Fruit fly (Drosophila melanogaster) whole organism, pupa: ENCODE data around the gene CG34247.
A peak's percentile ranks its signal among the peaks of the same experiment; 100 is the strongest.

Source experiments
- CG10348 ChIP-seq: fragments of 200-800 bp; sonication (Bioruptor generic); IDR thresholded peaks from 2 replicates; pipeline ENCODE4 v1.3.6; 2022; ENCODE audit warnings: missing biosample characterization, missing genetic modification characterization
- CG12605 ChIP-seq: fragments of 200-800 bp; sonication (Bioruptor generic); IDR thresholded peaks from 2 replicates; pipeline ENCODE4 v1.3.6; 2022; ENCODE audit warnings: missing biosample characterization, missing genetic modification characterization
- CG13204 ChIP-seq: fragments of 200-800 bp; sonication (Bioruptor generic); optimal IDR thresholded peaks from 2 replicates; lab custom pipeline; 2018; ENCODE audit warnings: missing biosample characterization, mild to moderate bottlenecking, missing genetic modification characterization, moderate library complexity
- CG14655 ChIP-seq: fragments of 200-800 bp; sonication (Bioruptor generic); optimal IDR thresholded peaks from 3 replicates; lab custom pipeline; 2017; ENCODE audit warnings: mild to moderate bottlenecking, missing biosample characterization, missing genetic modification reagents, missing genetic modification characterization
- CG15710 ChIP-seq: fragments of 200-800 bp; sonication (Bioruptor generic); optimal IDR thresholded peaks from 2 replicates; lab custom pipeline; 2018; ENCODE audit warnings: missing biosample characterization, mild to moderate bottlenecking, missing genetic modification characterization, moderate library complexity
- CG17806 ChIP-seq: fragments of 200-800 bp; sonication (Bioruptor generic); optimal IDR thresholded peaks from 2 replicates; lab custom pipeline; 2018; ENCODE audit warnings: missing biosample characterization, mild to moderate bottlenecking, missing genetic modification characterization, moderate library complexity
- CG32121 ChIP-seq: fragments of 200-800 bp; sonication (Bioruptor generic); IDR thresholded peaks from 2 replicates; pipeline ENCODE4 v1.3.6; 2022; ENCODE audit warnings: missing biosample characterization, missing genetic modification characterization
- CG34367 ChIP-seq: fragments of 200-800 bp; sonication (Bioruptor generic); optimal IDR thresholded peaks from 2 replicates; lab custom pipeline; 2018; ENCODE audit warnings: missing biosample characterization, mild to moderate bottlenecking, missing genetic modification characterization
- CG4496 ChIP-seq: fragments of 200-800 bp; sonication (Bioruptor generic); IDR thresholded peaks from 3 replicates; pipeline ENCODE4 v1.3.6; 2022; ENCODE audit warnings: missing biosample characterization, missing genetic modification characterization
- CG8159 ChIP-seq: fragments of 200-800 bp; sonication (Bioruptor generic); optimal IDR thresholded peaks from 3 replicates; lab custom pipeline; 2018; ENCODE audit warnings: missing biosample characterization, mild to moderate bottlenecking, missing genetic modification characterization, moderate library complexity
- CG8301 ChIP-seq: fragments of 200-800 bp; sonication (Bioruptor generic); optimal IDR thresholded peaks from 2 replicates; lab custom pipeline; 2018; ENCODE audit warnings: missing biosample characterization, mild to moderate bottlenecking, missing genetic modification characterization
- CG9948 ChIP-seq: fragments of 200-800 bp; sonication (Bioruptor generic); optimal IDR thresholded peaks from 2 replicates; lab custom pipeline; 2018; ENCODE audit warnings: missing biosample characterization, mild to moderate bottlenecking, missing genetic modification characterization, moderate library complexity
- D1 ChIP-seq: fragments of 200-800 bp; sonication (Bioruptor generic); optimal IDR thresholded peaks from 2 replicates; lab custom pipeline; 2018; ENCODE audit warnings: missing biosample characterization, mild to moderate bottlenecking, missing genetic modification characterization, moderate library complexity
- EcR ChIP-seq: fragments of 200-800 bp; sonication (Bioruptor generic); optimal IDR thresholded peaks from 3 replicates; lab custom pipeline; 2019; ENCODE audit warnings: missing biosample characterization, missing genetic modification characterization, mild to moderate bottlenecking, moderate library complexity, missing genetic modification reagents
- Ets98B ChIP-seq: fragments of 200-800 bp; sonication (Bioruptor generic); IDR thresholded peaks from 2 replicates; pipeline ENCODE4 v1.3.6; 2022; ENCODE audit warnings: missing biosample characterization, missing genetic modification characterization
- Pif1A ChIP-seq: fragments of 200-800 bp; sonication (Bioruptor generic); optimal IDR thresholded peaks from 3 replicates; lab custom pipeline; 2016; ENCODE audit warnings: missing biosample characterization, missing genetic modification characterization
- Pif1B ChIP-seq: fragments of 200-800 bp; sonication (Bioruptor generic); optimal IDR thresholded peaks from 3 replicates; lab custom pipeline; 2016; ENCODE audit warnings: missing biosample characterization, missing genetic modification characterization
- Snoo ChIP-seq: fragments of 200-800 bp; sonication (Bioruptor generic); optimal IDR thresholded peaks from 3 replicates; lab custom pipeline; 2017; ENCODE audit warnings: missing biosample characterization, mild to moderate bottlenecking, missing genetic modification characterization, inconsistent platforms
- fd96Ca ChIP-seq: fragments of 200-800 bp; sonication (Bioruptor generic); IDR thresholded peaks from 3 replicates; pipeline ENCODE4 v1.3.6; 2022; ENCODE audit warnings: missing biosample characterization, missing genetic modification characterization
- gl ChIP-seq: fragments of 200-800 bp; sonication (Bioruptor generic); optimal IDR thresholded peaks from 2 replicates; lab custom pipeline; 2018; ENCODE audit warnings: missing biosample characterization, mild to moderate bottlenecking, missing genetic modification characterization
- rn ChIP-seq: fragments of 200-800 bp; sonication (Bioruptor generic); IDR thresholded peaks from 2 replicates; pipeline ENCODE4 v1.3.6; 2022; ENCODE audit warnings: missing biosample characterization, missing genetic modification characterization

CG34247 gene

dm6 chr3L:16269092-16269491 is 7.7 kb upstream of the CG34247 start, which contains the start of gene CG13068:
CG13068 (plus strand) TSS chr3L:16269392.
- TF ChIP-seq Ets98B (GFP tag; lab: Robert Waterston, UW) (no peak), fd96Ca (GFP tag; lab: Robert Waterston, UW) (no peak)
- TF ChIP-seq, all 21 proteins: peak for 0

dm6 chr3L:16268106-16268733 is 6.8 kb upstream of the CG34247 start, which contains the start of gene CG4950:
CG4950 (minus strand) TSS chr3L:16268156.
- no peak; the same call in 2 of the 3 replicates for TF ChIP-seq CG4496 (GFP tag; lab: Robert Waterston, UW)
- TF ChIP-seq fd96Ca (GFP tag; lab: Robert Waterston, UW), result no peak
- TF ChIP-seq CG8301 (tag; lab: Kevin White, UChicago), result peak; percentile 45
- peak; percentile 12 for TF ChIP-seq gl
- peak; percentile 73 for TF ChIP-seq CG15710 (tag; lab: Kevin White, UChicago)
- peak; percentile 45 for TF ChIP-seq CG34367 (tag; lab: Kevin White, UChicago)
- no peak for TF ChIP-seq CG12605 (GFP tag; lab: Robert Waterston, UW)
- TF ChIP-seq CG17806 (tag; lab: Kevin White, UChicago), result peak; percentile 57
- TF ChIP-seq D1, result no peak
- no peak for TF ChIP-seq Ets98B (GFP tag; lab: Robert Waterston, UW)
- TF ChIP-seq CG14655 (GFP tag; lab: Kevin White, UChicago), result peak; percentile 65
- peak; percentile 10 for TF ChIP-seq Pif1B (GFP tag; lab: Kevin White, UChicago)
- TF ChIP-seq Snoo (tag; lab: Kevin White, UChicago), result no peak
- TF ChIP-seq CG10348, result no peak
- peak; percentile 75 for TF ChIP-seq CG8159 (tag; lab: Kevin White, UChicago)
- peak; percentile 22 for TF ChIP-seq Pif1A (GFP tag; lab: Kevin White, UChicago)
- no peak for TF ChIP-seq CG13204 (GFP tag; lab: Kevin White, UChicago)
- no peak for TF ChIP-seq CG32121 (GFP tag; lab: Robert Waterston, UW)
- no peak for TF ChIP-seq rn
- peak; percentile 53 for TF ChIP-seq CG9948
- TF ChIP-seq EcR (GFP tag; lab: Kevin White, UChicago), result no peak

dm6 chr3L:16265000-16265399 is 3.6 kb upstream of the CG34247 start, which contains the start of the genes CG13051 and CG13069:
CG13051 (minus strand) TSS chr3L:16265100.
CG13069 (plus strand) TSS chr3L:16265385.
- TF ChIP-seq fd96Ca (GFP tag; lab: Robert Waterston, UW) (no peak), CG9948 (no peak), CG32121 (GFP tag; lab: Robert Waterston, UW) (no peak), CG4496 (GFP tag; lab: Robert Waterston, UW) (no peak), CG8159 (tag; lab: Kevin White, UChicago) (no peak), rn (no peak), CG8301 (tag; lab: Kevin White, UChicago) (no peak), CG14655 (GFP tag; lab: Kevin White, UChicago) (no peak), CG10348 (no peak), gl (no peak), Snoo (tag; lab: Kevin White, UChicago) (no peak), Pif1B (GFP tag; lab: Kevin White, UChicago) (no peak), CG12605 (GFP tag; lab: Robert Waterston, UW) (no peak), Pif1A (GFP tag; lab: Kevin White, UChicago) (no peak), CG17806 (tag; lab: Kevin White, UChicago) (no peak), CG13204 (GFP tag; lab: Kevin White, UChicago) (no peak)

dm6 chr3L:16263043-16263442 is 1.6 kb upstream of the CG34247 start, which contains the start of gene CG13070:
CG13070 (plus strand) TSS chr3L:16263343.
- TF ChIP-seq CG17806 (tag; lab: Kevin White, UChicago) (no peak), gl (no peak), D1 (no peak), EcR (GFP tag; lab: Kevin White, UChicago) (no peak), rn (no peak), Ets98B (GFP tag; lab: Robert Waterston, UW) (no peak), fd96Ca (GFP tag; lab: Robert Waterston, UW) (no peak), CG12605 (GFP tag; lab: Robert Waterston, UW) (no peak), CG9948 (no peak), CG10348 (no peak), CG8301 (tag; lab: Kevin White, UChicago) (no peak), CG13204 (GFP tag; lab: Kevin White, UChicago) (no peak)

- no peak for TF ChIP-seq CG34367 (tag; lab: Kevin White, UChicago)
These were observed 1.0 kb upstream of the CG34247 start, which contains the start of gene CG13071 for dm6 chr3L:16262440-16262839. CG13071 (plus strand) TSS chr3L:16262740.

- TF ChIP-seq Ets98B (GFP tag; lab: Robert Waterston, UW) (no peak), Pif1A (GFP tag; lab: Kevin White, UChicago) (peak; percentile 27), CG10348 (no peak), D1 (peak; percentile 5), CG14655 (GFP tag; lab: Kevin White, UChicago) (peak; percentile 57), CG4496 (GFP tag; lab: Robert Waterston, UW) (no peak), rn (no peak), CG13204 (GFP tag; lab: Kevin White, UChicago) (peak; percentile 31), CG12605 (GFP tag; lab: Robert Waterston, UW) (no peak), CG8159 (tag; lab: Kevin White, UChicago) (peak; percentile 82), CG32121 (GFP tag; lab: Robert Waterston, UW) (no peak), fd96Ca (GFP tag; lab: Robert Waterston, UW) (no peak), CG15710 (tag; lab: Kevin White, UChicago) (peak; percentile 76), gl (peak; percentile 41), CG8301 (tag; lab: Kevin White, UChicago) (no peak), Snoo (tag; lab: Kevin White, UChicago) (no peak), CG9948 (peak; percentile 79), Pif1B (GFP tag; lab: Kevin White, UChicago) (peak; percentile 50), CG34367 (tag; lab: Kevin White, UChicago) (peak; percentile 70), EcR (GFP tag; lab: Kevin White, UChicago) (peak; percentile 82), CG17806 (tag; lab: Kevin White, UChicago) (peak; percentile 84)
These were observed 1.9 kb downstream of the CG34247 start, which contains the start of gene CG13053 for dm6 chr3L:16259552-16259951. CG13053 (minus strand) TSS chr3L:16259722.
